Worm (Caenorhabditis elegans): ENCODE results near the gene Y40A1A.2.

DNA sequence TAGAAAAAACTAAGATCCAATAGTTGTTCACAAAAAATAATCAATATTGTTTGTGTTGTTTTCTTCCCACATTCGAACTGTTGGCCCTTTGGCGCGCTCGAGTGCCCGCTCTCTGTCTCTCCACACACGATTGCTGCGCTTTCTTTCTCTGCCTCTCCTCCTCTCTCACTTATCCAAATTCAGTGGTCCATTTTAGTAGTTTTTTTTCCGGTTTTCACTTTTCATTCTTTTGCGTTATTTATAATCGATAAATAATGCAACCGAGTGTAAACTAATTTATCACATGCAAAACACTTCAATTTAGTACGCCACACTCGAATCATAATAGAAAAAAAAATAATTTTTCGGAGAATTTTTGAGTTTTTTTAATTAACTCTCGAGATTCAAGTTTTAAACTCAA, 10.0 kb downstream of the Y40A1A.2 start:
- TF ChIP-seq nhr-23 (tag; optimal IDR thresholded peaks at IDR 0.05) (no peak), elt-3 (tag; optimal IDR thresholded peaks at IDR 0.05) (no peak), R02D3.7 (tag; optimal IDR thresholded peaks at IDR 0.05) (no peak), fkh-10 (GFP tag; optimal IDR thresholded peaks at IDR 0.05) (no peak), skn-1 (tag; optimal IDR thresholded peaks at IDR 0.05) (no peak), nhr-28 (tag; optimal IDR thresholded peaks at IDR 0.05) (no peak), ceh-9 (tag; optimal IDR thresholded peaks at IDR 0.05) (no peak), pha-4 (tag; optimal IDR thresholded peaks at IDR 0.05) (no peak), jun-1 (tag; optimal IDR thresholded peaks at IDR 0.05) (no peak), ztf-11 (tag; optimal IDR thresholded peaks at IDR 0.05) (no peak)

All from whole organism, L3 larva.